Fruit fly (Drosophila melanogaster): ENCODE measurements around the gene Crtc.

DNA sequence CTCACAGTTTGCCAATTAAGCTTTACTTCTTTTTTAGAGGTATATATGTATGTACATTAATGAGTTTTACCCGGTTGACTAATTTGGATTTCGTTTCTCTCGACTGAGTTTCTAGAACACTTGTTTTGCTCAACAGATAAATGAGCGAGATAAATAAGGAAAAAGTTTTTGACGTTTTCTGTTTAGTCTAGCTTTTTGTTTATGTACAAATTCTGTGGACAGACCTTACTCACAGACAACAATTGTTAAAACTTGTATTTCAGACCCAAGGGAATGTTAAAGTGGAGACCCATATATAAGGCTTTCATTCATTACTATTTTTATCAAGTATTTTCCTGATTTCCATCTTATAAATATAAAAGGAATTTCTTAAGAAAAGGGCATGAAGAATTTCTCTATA lies 44.0 kb downstream of the Crtc start:
- TF ChIP-seq Sp1 (GFP tag; optimal IDR thresholded peaks at IDR 0.05) (no peak), Dfd (GFP tag; optimal IDR thresholded peaks at IDR 0.05) (no peak), tai (GFP tag; optimal IDR thresholded peaks at IDR 0.05) (no peak), psq (GFP tag; optimal IDR thresholded peaks at IDR 0.05) (no peak), Rel (GFP tag; optimal IDR thresholded peaks at IDR 0.05) (no peak), Rel (tag; optimal IDR thresholded peaks at IDR 0.05) (no peak), GATAd (GFP tag; optimal IDR thresholded peaks at IDR 0.05) (no peak), Jra (GFP tag; optimal IDR thresholded peaks at IDR 0.05) (no peak), h (GFP tag; optimal IDR thresholded peaks at IDR 0.05) (no peak), lola (GFP tag; optimal IDR thresholded peaks at IDR 0.05) (no peak), foxo (GFP tag; optimal IDR thresholded peaks at IDR 0.05) (no peak), OdsH (GFP tag; optimal IDR thresholded peaks at IDR 0.05) (no peak), ey (GFP tag; optimal IDR thresholded peaks at IDR 0.05) (no peak)

Measured in whole organism, wandering third instar larva.